Worm (Caenorhabditis elegans) whole organism, young adult: ENCODE results near the gene fbxa-53.
"Not testable (repeated sequence)": the region's sequence is repeated elsewhere in the genome, so short reads cannot be mapped to it uniquely, and the experiment has no call there.

ENCODE experiments used
- B0019.2 ChIP-seq: fragments of 200-800 bp; sonication (Bioruptor generic); conservative IDR thresholded peaks from 2 replicates; pipeline ENCODE4 v1.3.6; 2022; ENCODE audit warnings: missing genetic modification reagents, missing genetic modification characterization, missing compliant biosample characterization
- F33H1.4 ChIP-seq: fragments of 200-800 bp; sonication (Bioruptor generic); IDR thresholded peaks from 2 replicates; pipeline ENCODE4 v1.3.6; 2022; ENCODE audit warnings: missing genetic modification reagents, missing genetic modification characterization, missing compliant biosample characterization
- F55B11.4 ChIP-seq: sonication (generic microtip); optimal IDR thresholded peaks from 2 replicates; lab custom pipeline; 2016; ENCODE audit warnings: missing compliant biosample characterization, missing genetic modification characterization, borderline replicate concordance; ENCODE audit not compliant: insufficient read depth
- F57A8.1 ChIP-seq: fragments of 200-800 bp; sonication (Bioruptor generic); optimal IDR thresholded peaks from 2 replicates; lab custom pipeline; 2018; ENCODE audit warnings: mild to moderate bottlenecking, missing genetic modification characterization, moderate library complexity, missing compliant biosample characterization
- K11D2.4 ChIP-seq: fragments of 200-800 bp; sonication (Bioruptor generic); IDR thresholded peaks from 2 replicates; pipeline ENCODE4 v1.3.6; 2022; ENCODE audit warnings: missing genetic modification reagents, missing genetic modification characterization, missing compliant biosample characterization
- Y53F4B.3 ChIP-seq: fragments of 200-800 bp; sonication (Bioruptor generic); IDR thresholded peaks from 2 replicates; pipeline ENCODE4 v1.3.6; 2022; ENCODE audit warnings: missing genetic modification reagents, missing genetic modification characterization, missing compliant biosample characterization
- Y95B8A.8 ChIP-seq: fragments of 200-800 bp; sonication (Bioruptor generic); IDR thresholded peaks from 2 replicates; pipeline ENCODE4 v1.3.6; 2022; ENCODE audit warnings: missing genetic modification reagents, missing genetic modification characterization, missing compliant biosample characterization
- akir-1 ChIP-seq: fragments of 200-800 bp; sonication (Bioruptor generic); optimal IDR thresholded peaks from 2 replicates; lab custom pipeline; 2018; ENCODE audit warnings: mild to moderate bottlenecking, missing genetic modification characterization, moderate library complexity, missing compliant biosample characterization
- aptf-2 ChIP-seq: fragments of 200-800 bp; sonication (Bioruptor generic); conservative IDR thresholded peaks from 2 replicates; pipeline ENCODE4 v1.3.6; 2022; ENCODE audit warnings: missing genetic modification reagents, missing genetic modification characterization, missing compliant biosample characterization
- atf-7 ChIP-seq: sonication (generic microtip); optimal IDR thresholded peaks from 2 replicates; lab custom pipeline; 2017; ENCODE audit warnings: mild to moderate bottlenecking, missing genetic modification characterization, missing compliant biosample characterization
- cebp-1 ChIP-seq, 2 experiments: fragments of 200-800 bp in 1 of 2; sonication (Bioruptor generic) in 1 of 2; sonication (generic microtip) in 1 of 2; IDR thresholded peaks in 1 of 2; optimal IDR thresholded peaks in 1 of 2; 2 replicates each; pipeline versions ENCODE4 v1.3.6 to Lab custom; 2017 to 2022; ENCODE audit warnings: missing compliant biosample characterization in 2 of 2, missing genetic modification characterization in 2 of 2, mild to moderate bottlenecking in 1 of 2, missing genetic modification reagents in 1 of 2, moderate library complexity in 1 of 2
- ceh-40 ChIP-seq: fragments of 200-800 bp; sonication (Bioruptor generic); IDR thresholded peaks from 2 replicates; pipeline ENCODE4 v1.3.6; 2022; ENCODE audit warnings: missing genetic modification characterization, missing compliant biosample characterization
- ceh-91 ChIP-seq: fragments of 200-800 bp; sonication (Bioruptor generic); IDR thresholded peaks from 2 replicates; pipeline ENCODE4 v1.3.6; 2022; ENCODE audit warnings: missing genetic modification reagents, missing genetic modification characterization, missing compliant biosample characterization
- dpff-1 ChIP-seq: sonication (generic microtip); optimal IDR thresholded peaks from 2 replicates; lab custom pipeline; 2017; ENCODE audit warnings: mild to moderate bottlenecking, missing genetic modification characterization, missing compliant biosample characterization
- egl-18 ChIP-seq: fragments of 200-800 bp; sonication (Bioruptor generic); IDR thresholded peaks from 2 replicates; pipeline ENCODE4 v1.3.6; 2022; ENCODE audit warnings: missing genetic modification reagents, missing genetic modification characterization, missing compliant biosample characterization
- egl-44 ChIP-seq: fragments of 200-800 bp; sonication (Bioruptor generic); IDR thresholded peaks from 2 replicates; pipeline ENCODE4 v1.3.6; 2022; ENCODE audit warnings: missing genetic modification reagents, missing genetic modification characterization, missing compliant biosample characterization
- hmg-1.2 ChIP-seq: fragments of 200-800 bp; sonication (Bioruptor generic); IDR thresholded peaks from 2 replicates; pipeline ENCODE4 v1.3.6; 2022; ENCODE audit warnings: missing genetic modification reagents, missing genetic modification characterization, missing compliant biosample characterization
- hmg-20 ChIP-seq: fragments of 200-800 bp; sonication (Bioruptor generic); IDR thresholded peaks from 2 replicates; pipeline ENCODE4 v1.3.6; 2022; ENCODE audit warnings: missing genetic modification reagents, missing genetic modification characterization, missing compliant biosample characterization
- hrde-1 ChIP-seq: sonication (generic microtip); optimal IDR thresholded peaks from 2 replicates; lab custom pipeline; 2016; ENCODE audit warnings: missing genetic modification characterization, mild to moderate bottlenecking, missing compliant biosample characterization, moderate library complexity, missing genotype, missing genetic modification reagents, borderline replicate concordance
- lag-1 ChIP-seq: fragments of 200-800 bp; sonication (Bioruptor generic); IDR thresholded peaks from 2 replicates; pipeline ENCODE4 v1.3.6; 2022; ENCODE audit warnings: missing genetic modification reagents, missing genetic modification characterization, missing compliant biosample characterization
- let-607 ChIP-seq, 2 experiments: fragments of 200-800 bp in 1 of 2; sonication (Bioruptor generic) in 1 of 2; sonication (generic microtip) in 1 of 2; optimal IDR thresholded peaks; 2 replicates each; lab custom pipeline; 2016 to 2018; ENCODE audit warnings: mild to moderate bottlenecking in 2 of 2, missing compliant biosample characterization in 2 of 2, missing genetic modification characterization in 2 of 2, moderate library complexity in 2 of 2, missing genotype in 1 of 2
- lin-40 ChIP-seq: sonication (generic microtip); optimal IDR thresholded peaks from 2 replicates; lab custom pipeline; 2016; ENCODE audit warnings: missing genetic modification characterization, mild to moderate bottlenecking, missing compliant biosample characterization, missing genotype, missing genetic modification reagents
- lsl-1 ChIP-seq: fragments of 200-800 bp; sonication (Bioruptor generic); optimal IDR thresholded peaks from 2 replicates; lab custom pipeline; 2018; ENCODE audit warnings: mild to moderate bottlenecking, missing genetic modification characterization, moderate library complexity, missing compliant biosample characterization
- mcd-1 ChIP-seq: fragments of 200-800 bp; sonication (Bioruptor generic); IDR thresholded peaks from 2 replicates; pipeline ENCODE4 v1.3.6; 2022; ENCODE audit warnings: missing genetic modification reagents, missing genetic modification characterization, missing compliant biosample characterization
- mel-28 ChIP-seq: sonication (generic microtip); optimal IDR thresholded peaks from 2 replicates; lab custom pipeline; 2016; ENCODE audit warnings: borderline replicate concordance, mild to moderate bottlenecking, missing genetic modification characterization, missing compliant biosample characterization
- mxl-1 ChIP-seq: sonication (generic microtip); optimal IDR thresholded peaks from 2 replicates; lab custom pipeline; 2016; ENCODE audit warnings: missing genetic modification characterization, missing compliant biosample characterization
- nfyb-1 ChIP-seq: fragments of 200-800 bp; sonication (Bioruptor generic); IDR thresholded peaks from 2 replicates; pipeline ENCODE4 v1.3.6; 2022; ENCODE audit warnings: missing genetic modification reagents, missing genetic modification characterization, missing compliant biosample characterization
- pbrm-1 ChIP-seq: fragments of 200-800 bp; sonication (Bioruptor generic); IDR thresholded peaks from 2 replicates; pipeline ENCODE4 v1.3.6; 2022; ENCODE audit warnings: missing genetic modification reagents, missing genetic modification characterization, missing compliant biosample characterization
- rec-8 ChIP-seq, 2 experiments: sonication (generic microtip); optimal IDR thresholded peaks; 2 replicates each; lab custom pipeline; 2016; ENCODE audit warnings: mild to moderate bottlenecking in 2 of 2, missing genetic modification characterization in 2 of 2, missing genetic modification reagents in 2 of 2, missing genotype in 2 of 2, missing biosample characterization in 1 of 2, missing compliant biosample characterization in 1 of 2, moderate library complexity in 1 of 2
- repo-1 ChIP-seq: sonication (generic microtip); optimal IDR thresholded peaks from 2 replicates; lab custom pipeline; 2017; ENCODE audit warnings: mild to moderate bottlenecking, missing genetic modification characterization, missing compliant biosample characterization
- sdz-38 ChIP-seq: sonication (generic microtip); optimal IDR thresholded peaks from 2 replicates; lab custom pipeline; 2016; ENCODE audit warnings: missing genotype, missing genetic modification characterization, missing compliant biosample characterization
- snpc-3.4 ChIP-seq: sonication (generic microtip); optimal IDR thresholded peaks from 2 replicates; lab custom pipeline; 2017; ENCODE audit warnings: missing genetic modification characterization, mild to moderate bottlenecking, missing compliant biosample characterization, antibody characterized with exemption, moderate library complexity, missing genotype, missing genetic modification reagents
- snpc-4 ChIP-seq, 5 experiments: fragments of 150-350 bp in 1 of 5; sonication (generic microtip) in 4 of 5; optimal IDR thresholded peaks; 2 replicates each; lab custom pipeline; 2014 to 2018; ENCODE audit warnings: missing genetic modification characterization in 5 of 5, missing biosample characterization in 3 of 5, antibody characterized with exemption in 2 of 5, mild to moderate bottlenecking in 2 of 5, missing compliant biosample characterization in 2 of 5, missing genotype in 2 of 5, moderate library complexity in 2 of 5, missing genetic modification reagents in 1 of 5
- sptf-2 ChIP-seq: fragments of 200-800 bp; sonication (Bioruptor generic); optimal IDR thresholded peaks from 2 replicates; lab custom pipeline; 2018; ENCODE audit warnings: mild to moderate bottlenecking, missing genetic modification characterization, missing compliant biosample characterization
- ztf-22 ChIP-seq: fragments of 200-800 bp; sonication (Bioruptor generic); optimal IDR thresholded peaks from 2 replicates; lab custom pipeline; 2018; ENCODE audit warnings: mild to moderate bottlenecking, missing genetic modification characterization, moderate library complexity, missing compliant biosample characterization

fbxa-53 gene

ce11 chrX:1718479-1718878 is at the start of gene fbxa-53:
fbxa-53 (minus strand) TSS chrX:1718579.
- TF ChIP-seq mcd-1 (no peak), ztf-22 (no peak), K11D2.4 (GFP tag; lab: Robert Waterston, UW) (no peak), cebp-1 (GFP tag; IDR thresholded peaks at IDR 0.05; lab: Robert Waterston, UW) (no peak), cebp-1 (tag; optimal IDR thresholded peaks at IDR 0.05; lab: Kevin White, UChicago) (no peak), sptf-2 (GFP tag; lab: Kevin White, UChicago) (no peak), nfyb-1 (no peak), repo-1 (no peak), hmg-1.2 (GFP tag; lab: Robert Waterston, UW) (no peak), rec-8 (tag; optimal IDR thresholded peaks at IDR 0.05; lab: Kevin White, UChicago) (no peak), lsl-1 (GFP tag; lab: Kevin White, UChicago) (no peak), F57A8.1 (GFP tag; lab: Kevin White, UChicago) (no peak), aptf-2 (GFP tag; lab: Robert Waterston, UW) (no peak)
- TF ChIP-seq, all 124 proteins: peak for 0

- TF ChIP-seq B0019.2 (GFP tag; lab: Robert Waterston, UW); snpc-4 (GFP tag; optimal IDR thresholded peaks at IDR 0.05; lab: Kevin White, UChicago); snpc-4 (tag; optimal IDR thresholded peaks at IDR 0.05; lab: Kevin White, UChicago); sdz-38: not testable (repeated sequence)
These were observed 30.1 kb upstream of the fbxa-53 start, which contains the start of gene Y75D11A.6 for ce11 chrX:1748476-1748875. Y75D11A.6 (minus strand) TSS chrX:1748576.

- TF ChIP-seq egl-44 (GFP tag; lab: Robert Waterston, UW); egl-18; lag-1 (GFP tag; lab: Robert Waterston, UW): not testable (repeated sequence)
These were observed 27.7 kb upstream of the fbxa-53 start, which contains the start of gene Y75D11A.3 for ce11 chrX:1746117-1746516. Y75D11A.3 (minus strand) TSS chrX:1746217.

- not testable (repeated sequence) for TF ChIP-seq Y53F4B.3 (GFP tag; lab: Robert Waterston, UW); ceh-91 (GFP tag; lab: Robert Waterston, UW); snpc-3.4 (tag; lab: Kevin White, UChicago)
These were observed 24.2 kb upstream of the fbxa-53 start, which contains the start of gene Y75D11A.2 for ce11 chrX:1742530-1742929. Y75D11A.2 (plus strand) TSS chrX:1742830.

DNA sequence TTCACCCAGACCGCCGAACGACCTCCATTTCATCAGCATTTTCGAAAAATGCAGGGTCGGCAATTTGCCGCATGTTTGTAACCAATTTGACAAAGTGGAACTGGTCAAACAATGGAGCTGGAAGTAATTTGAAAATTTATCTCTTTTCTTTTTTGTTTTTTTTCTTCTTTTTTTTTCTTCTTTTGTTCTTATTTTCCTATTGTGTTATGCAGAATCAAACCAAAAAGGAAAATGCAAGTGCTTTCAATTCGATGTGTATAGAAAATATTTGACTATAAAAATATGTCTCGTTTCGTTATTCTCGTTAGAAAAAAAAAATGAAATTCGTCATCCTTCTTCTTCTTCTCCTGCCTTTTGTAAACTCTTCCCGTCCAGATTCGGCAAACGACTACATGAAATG is 19.2 kb upstream of the fbxa-53 start, which contains the start of gene F07G6.10:
F07G6.10 (plus strand) TSS at position 301 of the 400 bp plus-strand sequence.
- no peak for TF ChIP-seq F55B11.4 (tag; lab: Kevin White, UChicago)
- no peak for TF ChIP-seq B0019.2 (GFP tag; lab: Robert Waterston, UW)
- TF ChIP-seq F33H1.4 (GFP tag; lab: Robert Waterston, UW), result no peak
- TF ChIP-seq akir-1 (GFP tag; lab: Kevin White, UChicago), result no peak
- TF ChIP-seq dpff-1 (tag; lab: Kevin White, UChicago), result no peak
- TF ChIP-seq pbrm-1 (GFP tag; lab: Robert Waterston, UW), result no peak
- no peak for TF ChIP-seq hmg-1.2 (GFP tag; lab: Robert Waterston, UW)
- no peak for TF ChIP-seq ceh-40 (GFP tag; lab: Robert Waterston, UW)
- no peak for TF ChIP-seq mel-28 (tag; lab: Kevin White, UChicago)
- TF ChIP-seq Y95B8A.8, result no peak
- TF ChIP-seq hrde-1 (tag; lab: Kevin White, UChicago), result no peak
- TF ChIP-seq repo-1, result no peak
- no peak for TF ChIP-seq atf-7 (tag; lab: Kevin White, UChicago)
- TF ChIP-seq mxl-1, result no peak
- TF ChIP-seq let-607 (tag; optimal IDR thresholded peaks at IDR 0.05; lab: Kevin White, UChicago), result no peak
- TF ChIP-seq hmg-20 (GFP tag; lab: Robert Waterston, UW), result no peak
- TF ChIP-seq lin-40 (tag; lab: Kevin White, UChicago), result no peak
